Fruit fly (Drosophila melanogaster) whole organism, prepupa: Measurements from ENCODE around the gene CG1227.

Source experiments
- CG15336 ChIP-seq: fragments of 200-800 bp; sonication (Bioruptor generic); IDR thresholded peaks from 2 replicates; pipeline ENCODE4 v1.3.6; 2022; ENCODE audit warnings: missing biosample characterization, missing genetic modification characterization
- Sox102F ChIP-seq: fragments of 200-800 bp; sonication (Bioruptor generic); optimal IDR thresholded peaks from 2 replicates; lab custom pipeline; 2016; ENCODE audit warnings: missing biosample characterization, mild to moderate bottlenecking, missing genetic modification characterization
- acj6 ChIP-seq: fragments of 200-800 bp; sonication (Bioruptor generic); optimal IDR thresholded peaks from 3 replicates; lab custom pipeline; 2016; ENCODE audit warnings: missing biosample characterization, missing genetic modification characterization

- no peak for TF ChIP-seq CG15336 (GFP tag; lab: Robert Waterston, UW)
- no peak for TF ChIP-seq acj6 (GFP tag; lab: Kevin White, UChicago)
- no peak for TF ChIP-seq Sox102F
Measured at dm6 chr3R:7265567-7266208, 16.1 kb upstream of the CG1227 start, which contains the start of the genes Gld and Syt4.
